Worm (Caenorhabditis elegans) whole organism, L3 larva: Measurements from ENCODE around the gene ncs-3.

Experiments used
- daf-12 ChIP-seq: fragments of 150-350 bp; optimal IDR thresholded peaks from 2 replicates; lab custom pipeline; 2014; ENCODE audit warnings: missing biosample characterization, missing genetic modification reagents, missing genetic modification characterization
- fkh-10 ChIP-seq: sonication (generic microtip); optimal IDR thresholded peaks from 2 replicates; lab custom pipeline; 2017; ENCODE audit warnings: missing biosample characterization, missing genetic modification reagents, missing genetic modification characterization
- nfya-1 ChIP-seq: sonication (generic microtip); optimal IDR thresholded peaks from 2 replicates; lab custom pipeline; 2017; ENCODE audit warnings: missing genetic modification characterization, mild to moderate bottlenecking, missing compliant biosample characterization, antibody characterized with exemption, moderate library complexity; ENCODE audit not compliant: insufficient read depth
- nhr-11 ChIP-seq: fragments of 150-350 bp; optimal IDR thresholded peaks from 2 replicates; lab custom pipeline; 2014; ENCODE audit warnings: missing biosample characterization, missing genetic modification characterization
- pqm-1 ChIP-seq: fragments of 150-350 bp; optimal IDR thresholded peaks from 2 replicates; lab custom pipeline; 2017; ENCODE audit warnings: missing biosample characterization, missing genetic modification characterization, inconsistent platforms
- sea-2 ChIP-seq: fragments of 150-350 bp; sonication (generic microtip); optimal IDR thresholded peaks from 4 replicates; lab custom pipeline; 2014; ENCODE audit warnings: missing biosample characterization, missing genetic modification reagents, missing genetic modification characterization
- snpc-4 ChIP-seq: fragments of 150-350 bp; optimal IDR thresholded peaks from 2 replicates; lab custom pipeline; 2014; ENCODE audit warnings: missing biosample characterization, missing genetic modification characterization
- tbx-2 ChIP-seq: sonication (generic microtip); optimal IDR thresholded peaks from 2 replicates; lab custom pipeline; 2016; ENCODE audit warnings: mild to moderate bottlenecking, missing genetic modification characterization, missing compliant biosample characterization
- zag-1 ChIP-seq: fragments of 150-350 bp; optimal IDR thresholded peaks from 2 replicates; lab custom pipeline; 2014; ENCODE audit warnings: missing biosample characterization, missing genetic modification characterization

DNA sequence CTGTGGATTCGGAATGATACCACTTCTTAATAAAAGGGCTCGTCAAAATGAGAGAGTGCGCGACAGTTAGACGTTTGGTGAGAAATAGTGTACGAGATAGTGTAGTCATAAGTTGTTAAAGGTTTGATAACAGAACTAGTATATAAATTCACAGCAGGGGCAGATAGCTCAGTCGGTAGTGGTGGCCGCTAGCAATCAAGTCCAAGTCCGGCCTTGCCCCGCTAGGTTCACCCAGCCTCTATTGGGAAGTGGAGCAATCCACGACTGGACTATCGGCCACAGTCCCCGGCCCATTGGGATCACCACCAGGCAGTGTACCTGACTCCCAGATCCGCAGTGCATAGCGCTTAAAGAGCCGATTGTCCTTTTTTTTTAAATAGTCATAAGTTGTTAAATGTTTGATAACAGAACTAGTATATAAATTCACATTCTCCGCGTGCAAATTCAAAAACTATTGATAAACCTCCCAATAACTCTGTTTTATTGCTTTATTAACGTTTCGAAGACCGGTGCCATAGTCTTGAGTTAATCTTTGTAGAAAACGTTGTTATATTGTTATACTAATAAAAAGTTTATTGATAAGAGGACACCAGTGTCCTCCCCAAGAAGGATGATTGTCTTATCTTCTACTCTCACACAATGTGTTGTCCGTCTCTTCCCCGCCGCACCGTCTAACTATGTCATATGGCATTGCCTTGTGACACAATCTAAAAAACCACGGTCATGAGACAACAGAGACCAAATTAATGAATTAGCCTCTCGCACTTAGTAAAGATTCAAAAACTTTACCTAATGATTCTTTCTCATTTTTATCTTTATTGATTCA, 43.0 kb upstream of the ncs-3 start:
- TF ChIP-seq tbx-2 (no peak), zag-1 (tag; lab: Kevin White, UChicago) (no peak), nhr-11 (tag; lab: Kevin White, UChicago) (no peak), pqm-1 (tag; lab: Kevin White, UChicago) (peak; percentile 60), nfya-1 (no peak), fkh-10 (GFP tag; lab: Kevin White, UChicago) (no peak), snpc-4 (tag; lab: Kevin White, UChicago) (peak; percentile 22), daf-12 (no peak), sea-2 (GFP tag; lab: Kevin White, UChicago) (no peak)
